Worm (Caenorhabditis elegans) whole organism, young adult: ENCODE measurements around the gene Y46G5A.34.

Source experiments
- F57A8.1 ChIP-seq: fragments of 200-800 bp; sonication (Bioruptor generic); optimal IDR thresholded peaks from 2 replicates; lab custom pipeline; 2018; ENCODE audit warnings: mild to moderate bottlenecking, missing genetic modification characterization, moderate library complexity, missing compliant biosample characterization
- T26A5.8 ChIP-seq: sonication (generic microtip); optimal IDR thresholded peaks from 2 replicates; lab custom pipeline; 2016; ENCODE audit warnings: missing genetic modification characterization, missing compliant biosample characterization
- Y79H2A.3 ChIP-seq: fragments of 200-800 bp; sonication (Bioruptor generic); conservative IDR thresholded peaks from 2 replicates; pipeline ENCODE4 v1.3.6; 2022; ENCODE audit warnings: missing genetic modification reagents, missing genetic modification characterization, missing compliant biosample characterization
- bed-1 ChIP-seq: fragments of 200-800 bp; sonication (Bioruptor generic); IDR thresholded peaks from 2 replicates; pipeline ENCODE4 v1.3.6; 2022; ENCODE audit warnings: missing genetic modification reagents, missing genetic modification characterization, missing compliant biosample characterization
- ceh-100 ChIP-seq: fragments of 200-800 bp; sonication (Bioruptor generic); IDR thresholded peaks from 2 replicates; pipeline ENCODE4 v1.3.6; 2022; ENCODE audit warnings: missing genetic modification reagents, missing genetic modification characterization, missing compliant biosample characterization
- ceh-91 ChIP-seq: fragments of 200-800 bp; sonication (Bioruptor generic); IDR thresholded peaks from 2 replicates; pipeline ENCODE4 v1.3.6; 2022; ENCODE audit warnings: missing genetic modification reagents, missing genetic modification characterization, missing compliant biosample characterization
- egrh-3 ChIP-seq: fragments of 200-800 bp; sonication (Bioruptor generic); IDR thresholded peaks from 2 replicates; pipeline ENCODE4 v1.3.6; 2022; ENCODE audit warnings: missing genetic modification reagents, missing genetic modification characterization, missing compliant biosample characterization
- lin-35 ChIP-seq, 3 experiments: fragments of 150-350 bp in 2 of 3; sonication (generic microtip) in 1 of 3; optimal IDR thresholded peaks; 2 replicates each; lab custom pipeline; 2014 to 2018; ENCODE audit warnings: missing biosample characterization in 3 of 3, missing genetic modification characterization in 3 of 3, missing genetic modification reagents in 3 of 3
- snpc-3.4 ChIP-seq: sonication (generic microtip); optimal IDR thresholded peaks from 2 replicates; lab custom pipeline; 2017; ENCODE audit warnings: missing genetic modification characterization, mild to moderate bottlenecking, missing compliant biosample characterization, antibody characterized with exemption, moderate library complexity, missing genotype, missing genetic modification reagents
- unc-62 ChIP-seq: fragments of 150-350 bp; optimal IDR thresholded peaks from 2 replicates; lab custom pipeline; 2014; ENCODE audit warnings: missing biosample characterization, missing genetic modification reagents, missing genetic modification characterization
- zfh-2 ChIP-seq: fragments of 200-800 bp; sonication (Bioruptor generic); conservative IDR thresholded peaks from 2 replicates; pipeline ENCODE4 v1.3.6; 2022; ENCODE audit warnings: missing genetic modification reagents, missing genetic modification characterization, missing compliant biosample characterization
- ztf-28 ChIP-seq: fragments of 200-800 bp; sonication (Bioruptor generic); IDR thresholded peaks from 2 replicates; pipeline ENCODE4 v1.3.6; 2022; ENCODE audit warnings: missing genetic modification reagents, missing genetic modification characterization, missing compliant biosample characterization

DNA sequence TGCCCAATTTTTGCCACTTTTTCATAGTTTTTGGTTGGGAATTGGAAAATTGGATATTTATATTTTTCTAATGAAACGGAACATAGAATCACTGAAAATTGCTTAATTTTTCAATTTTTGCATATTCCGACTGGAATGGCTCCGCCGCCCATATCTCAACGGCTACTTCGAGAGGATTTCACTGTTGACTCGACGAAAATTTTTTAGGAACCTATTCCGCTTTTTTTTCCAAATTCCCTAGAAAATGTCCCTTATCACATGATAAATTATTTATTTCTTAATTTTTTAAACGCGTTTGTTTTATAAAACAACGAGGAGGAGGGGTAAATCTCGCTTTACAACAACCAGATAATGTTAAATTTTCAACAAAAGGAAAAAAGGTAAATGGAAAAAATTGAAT is 49.8 kb upstream of the Y46G5A.34 start:
- TF ChIP-seq zfh-2 (GFP tag; lab: Robert Waterston, UW) = no peak
- TF ChIP-seq unc-62 = no peak
- peak; percentile 13 for TF ChIP-seq snpc-3.4 (tag; lab: Kevin White, UChicago)
- TF ChIP-seq egrh-3 = no peak
- 0 out of 2 replicates have a peak, but pooled peaks have one; percentile 21 for TF ChIP-seq ceh-100 (GFP tag; lab: Robert Waterston, UW)
- TF ChIP-seq T26A5.8 (tag; lab: Kevin White, UChicago) = no peak
- TF ChIP-seq Y79H2A.3 (GFP tag; lab: Robert Waterston, UW) = peak; percentile 81; the same call in 1 of the 2 replicates
- TF ChIP-seq ztf-28 (GFP tag; lab: Robert Waterston, UW) = no peak
- no peak for TF ChIP-seq lin-35 (GFP tag; optimal IDR thresholded peaks at IDR 0.05; lab: Kevin White, UChicago)
- TF ChIP-seq ceh-91 (GFP tag; lab: Robert Waterston, UW) = no peak; the same call in 1 of the 2 replicates
- 0 out of 2 replicates have a peak, but pooled peaks have one; percentile 62 for TF ChIP-seq bed-1 (GFP tag; lab: Robert Waterston, UW)
- no peak for TF ChIP-seq F57A8.1
